Worm (Caenorhabditis elegans) whole organism, L4/young adult: ENCODE results near the gene pde-2.

Experiments used
- W03F9.2 ChIP-seq: fragments of 150-350 bp; optimal IDR thresholded peaks from 2 replicates; lab custom pipeline; 2014; ENCODE audit warnings: missing biosample characterization, missing genetic modification characterization
- him-1 ChIP-seq: sonication (generic microtip); optimal IDR thresholded peaks from 2 replicates; lab custom pipeline; 2016; ENCODE audit warnings: missing genotype, missing genetic modification reagents, missing genetic modification characterization, missing compliant biosample characterization

ce11 chrIII:8983135-8983534 lies 1.4 kb upstream of the pde-2 start:
- TF ChIP-seq him-1, result no peak
- no peak for TF ChIP-seq W03F9.2 (tag; lab: Kevin White, UChicago)
